Fruit fly (Drosophila melanogaster) whole organism, pupa: ENCODE data around the gene CG32214.

Experiments
- CG10348 ChIP-seq: fragments of 200-800 bp; sonication (Bioruptor generic); IDR thresholded peaks from 2 replicates; pipeline ENCODE4 v1.3.6; 2022; ENCODE audit warnings: missing biosample characterization, missing genetic modification characterization
- CG14655 ChIP-seq: fragments of 200-800 bp; sonication (Bioruptor generic); optimal IDR thresholded peaks from 3 replicates; lab custom pipeline; 2017; ENCODE audit warnings: mild to moderate bottlenecking, missing biosample characterization, missing genetic modification reagents, missing genetic modification characterization
- CG8301 ChIP-seq: fragments of 200-800 bp; sonication (Bioruptor generic); optimal IDR thresholded peaks from 2 replicates; lab custom pipeline; 2018; ENCODE audit warnings: missing biosample characterization, mild to moderate bottlenecking, missing genetic modification characterization

dm6 chr3L:19497135-19497534 lies 30.0 kb downstream of the CG32214 start:
- TF ChIP-seq CG8301 (tag; lab: Kevin White, UChicago) (no peak), CG14655 (GFP tag; lab: Kevin White, UChicago) (no peak), CG10348 (no peak)
